Fruit fly (Drosophila melanogaster) whole organism, embryonic: ENCODE measurements around the gene D1.

Source experiments
- Bdp1 ChIP-seq: fragments of 200-800 bp; sonication (Bioruptor generic); optimal IDR thresholded peaks from 3 replicates; lab custom pipeline; 2016; ENCODE audit warnings: missing biosample characterization, missing genetic modification characterization
- CG10565 ChIP-seq: fragments of 200-800 bp; sonication (Bioruptor generic); optimal IDR thresholded peaks from 3 replicates; lab custom pipeline; 2016; ENCODE audit warnings: missing biosample characterization, mild to moderate bottlenecking, missing genetic modification characterization
- CG11398 ChIP-seq: fragments of 200-800 bp; sonication (Bioruptor generic); optimal IDR thresholded peaks from 2 replicates; lab custom pipeline; 2016; ENCODE audit warnings: missing biosample characterization, missing genetic modification characterization
- CG11695 ChIP-seq: fragments of 200-800 bp; sonication (Bioruptor generic); IDR thresholded peaks from 3 replicates; pipeline ENCODE4 v1.3.6; 2022; ENCODE audit warnings: missing biosample characterization, missing genetic modification characterization
- CG11696 ChIP-seq: fragments of 200-800 bp; sonication (Bioruptor generic); IDR thresholded peaks from 2 replicates; pipeline ENCODE4 v1.3.6; 2022; ENCODE audit warnings: missing biosample characterization, missing genetic modification characterization
- CG12071 ChIP-seq: fragments of 200-800 bp; sonication (Bioruptor generic); optimal IDR thresholded peaks from 3 replicates; lab custom pipeline; 2018; ENCODE audit warnings: missing biosample characterization, mild to moderate bottlenecking, missing genetic modification characterization
- CG12219 ChIP-seq: fragments of 200-800 bp; sonication (Bioruptor generic); optimal IDR thresholded peaks from 3 replicates; lab custom pipeline; 2018; ENCODE audit warnings: missing biosample characterization, mild to moderate bottlenecking, missing genetic modification characterization
- CG12299 ChIP-seq: fragments of 200-800 bp; sonication (Bioruptor generic); optimal IDR thresholded peaks from 2 replicates; lab custom pipeline; 2018; ENCODE audit warnings: missing biosample characterization, mild to moderate bottlenecking, missing genetic modification characterization
- CG14667 ChIP-seq: fragments of 200-800 bp; sonication (Bioruptor generic); IDR thresholded peaks from 2 replicates; pipeline ENCODE4 v1.3.6; 2022; ENCODE audit warnings: missing biosample characterization, missing genetic modification characterization
- CG15514 ChIP-seq: fragments of 200-800 bp; sonication (Bioruptor generic); optimal IDR thresholded peaks from 3 replicates; lab custom pipeline; 2017; ENCODE audit warnings: missing biosample characterization, missing genetic modification characterization, mild to moderate bottlenecking, moderate library complexity, missing genetic modification reagents
- CG15696 ChIP-seq: fragments of 200-800 bp; sonication (Bioruptor generic); optimal IDR thresholded peaks from 2 replicates; lab custom pipeline; 2019; ENCODE audit warnings: missing biosample characterization, mild to moderate bottlenecking, missing genetic modification characterization, moderate library complexity
- CG1602 ChIP-seq: fragments of 200-800 bp; sonication (Bioruptor generic); optimal IDR thresholded peaks from 3 replicates; lab custom pipeline; 2016; ENCODE audit warnings: missing biosample characterization, missing genetic modification characterization
- CG16815 ChIP-seq: fragments of 200-800 bp; sonication (Bioruptor generic); optimal IDR thresholded peaks from 3 replicates; lab custom pipeline; 2017; ENCODE audit warnings: missing biosample characterization, mild to moderate bottlenecking, missing genetic modification characterization
- CG17829 ChIP-seq: fragments of 200-800 bp; optimal IDR thresholded peaks from 2 replicates; lab custom pipeline; 2019; ENCODE audit warnings: missing biosample characterization, mild to moderate bottlenecking, missing genetic modification characterization, moderate library complexity
- CG2875 ChIP-seq: fragments of 200-800 bp; sonication (Bioruptor generic); optimal IDR thresholded peaks from 2 replicates; lab custom pipeline; 2017; ENCODE audit warnings: missing biosample characterization, mild to moderate bottlenecking, missing genetic modification characterization, missing genetic modification reagents
- CG31388 ChIP-seq: fragments of 200-800 bp; sonication (Bioruptor generic); optimal IDR thresholded peaks from 2 replicates; lab custom pipeline; 2016; ENCODE audit warnings: missing biosample characterization, missing genetic modification characterization
- CG42726 ChIP-seq: fragments of 200-800 bp; sonication (Bioruptor generic); IDR thresholded peaks from 2 replicates; pipeline ENCODE4 v1.3.6; 2022; ENCODE audit warnings: missing biosample characterization, missing genetic modification characterization; ENCODE audit not compliant: partially characterized antibody
- CG4707 ChIP-seq: fragments of 200-800 bp; sonication (Bioruptor generic); optimal IDR thresholded peaks from 2 replicates; lab custom pipeline; 2018; ENCODE audit warnings: missing biosample characterization, mild to moderate bottlenecking, missing genetic modification characterization, moderate library complexity
- CG4730 ChIP-seq: fragments of 200-800 bp; sonication (Bioruptor generic); IDR thresholded peaks from 2 replicates; pipeline ENCODE4 v1.3.6; 2022; ENCODE audit warnings: missing biosample characterization, missing genetic modification characterization
- CG5953 ChIP-seq: fragments of 200-800 bp; sonication (Bioruptor generic); IDR thresholded peaks from 2 replicates; pipeline ENCODE4 v1.3.6; 2022; ENCODE audit warnings: missing biosample characterization, missing genetic modification characterization
- CG7556 ChIP-seq: fragments of 200-800 bp; sonication (Bioruptor generic); optimal IDR thresholded peaks from 2 replicates; lab custom pipeline; 2017; ENCODE audit warnings: missing biosample characterization, mild to moderate bottlenecking, missing genetic modification characterization
- CG7987 ChIP-seq: fragments of 200-800 bp; sonication (Bioruptor generic); optimal IDR thresholded peaks from 2 replicates; lab custom pipeline; 2018; ENCODE audit warnings: missing biosample characterization, mild to moderate bottlenecking, missing genetic modification characterization, moderate library complexity
- CG8388 ChIP-seq: fragments of 200-800 bp; sonication (Bioruptor generic); optimal IDR thresholded peaks from 2 replicates; lab custom pipeline; 2019; ENCODE audit warnings: missing biosample characterization, mild to moderate bottlenecking, missing genetic modification characterization, moderate library complexity
- D19A ChIP-seq: fragments of 200-800 bp; optimal IDR thresholded peaks from 3 replicates; lab custom pipeline; 2019; ENCODE audit warnings: missing biosample characterization, mild to moderate bottlenecking, missing genetic modification characterization, moderate library complexity
- Dbx ChIP-seq: fragments of 200-800 bp; sonication (Bioruptor generic); IDR thresholded peaks from 3 replicates; pipeline ENCODE4 v1.3.6; 2022; ENCODE audit warnings: missing biosample characterization, missing genetic modification characterization
- Drgx ChIP-seq: fragments of 200-800 bp; sonication (Bioruptor generic); IDR thresholded peaks from 2 replicates; pipeline ENCODE4 v1.3.6; 2022; ENCODE audit warnings: missing biosample characterization, missing genetic modification characterization
- ERR ChIP-seq: fragments of 200-800 bp; sonication (Bioruptor generic); optimal IDR thresholded peaks from 2 replicates; lab custom pipeline; 2016; ENCODE audit warnings: missing biosample characterization, missing genetic modification characterization
- H2.0 ChIP-seq: fragments of 200-800 bp; sonication (Bioruptor generic); IDR thresholded peaks from 2 replicates; pipeline ENCODE4 v1.3.6; 2022; ENCODE audit warnings: missing biosample characterization, missing genetic modification characterization
- HLHmδ ChIP-seq: fragments of 200-800 bp; sonication (Bioruptor generic); optimal IDR thresholded peaks from 2 replicates; lab custom pipeline; 2018; ENCODE audit warnings: missing biosample characterization, mild to moderate bottlenecking, missing genetic modification characterization, moderate library complexity
- Hand ChIP-seq: fragments of 200-800 bp; sonication (Bioruptor generic); optimal IDR thresholded peaks from 2 replicates; lab custom pipeline; 2017; ENCODE audit warnings: mild to moderate bottlenecking, missing biosample characterization, missing genetic modification reagents, missing genetic modification characterization
- HmgD ChIP-seq: fragments of 200-800 bp; sonication (Bioruptor generic); optimal IDR thresholded peaks from 3 replicates; lab custom pipeline; 2016; ENCODE audit warnings: missing biosample characterization, missing genetic modification characterization
- HmgZ ChIP-seq: fragments of 200-800 bp; sonication (Bioruptor generic); optimal IDR thresholded peaks from 2 replicates; lab custom pipeline; 2018; ENCODE audit warnings: missing biosample characterization, mild to moderate bottlenecking, missing genetic modification characterization
- Med ChIP-seq: fragments of 200-800 bp; sonication (Bioruptor generic); peaks from one replicate; lab custom pipeline; 2016; ENCODE audit warnings: missing biosample characterization, missing genetic modification characterization, mild to moderate bottlenecking, inconsistent platforms, moderate library complexity
- PHDP ChIP-seq: fragments of 200-800 bp; sonication (Bioruptor generic); optimal IDR thresholded peaks from 3 replicates; lab custom pipeline; 2018; ENCODE audit warnings: missing biosample characterization, mild to moderate bottlenecking, missing genetic modification characterization, moderate library complexity
- Ptx1 ChIP-seq: fragments of 200-800 bp; sonication (Bioruptor generic); IDR thresholded peaks from 2 replicates; pipeline ENCODE4 v1.3.6; 2022; ENCODE audit warnings: missing biosample characterization, missing genetic modification characterization
- br ChIP-seq: fragments of >200 bp; optimal IDR thresholded peaks from 2 replicates; lab custom pipeline; 2017
- chm ChIP-seq: fragments of 200-800 bp; sonication (Bioruptor generic); IDR thresholded peaks from 2 replicates; pipeline ENCODE4 v1.3.6; 2022; ENCODE audit warnings: missing biosample characterization, missing genetic modification characterization
- corto ChIP-seq: fragments of 200-800 bp; sonication (Bioruptor generic); optimal IDR thresholded peaks from 2 replicates; lab custom pipeline; 2016; ENCODE audit warnings: missing biosample characterization, mild to moderate bottlenecking, missing genetic modification characterization, moderate library complexity
- kay ChIP-seq: fragments of 200-800 bp; sonication (Bioruptor generic); optimal IDR thresholded peaks from 2 replicates; lab custom pipeline; 2016; ENCODE audit warnings: missing biosample characterization, missing genetic modification characterization
- mirr ChIP-seq: fragments of 200-800 bp; sonication (Bioruptor generic); optimal IDR thresholded peaks from 3 replicates; lab custom pipeline; 2018; ENCODE audit warnings: missing biosample characterization, mild to moderate bottlenecking, missing genetic modification characterization
- nmo ChIP-seq: fragments of 200-800 bp; sonication (Bioruptor generic); optimal IDR thresholded peaks from 2 replicates; lab custom pipeline; 2018; ENCODE audit warnings: missing biosample characterization, mild to moderate bottlenecking, missing genetic modification characterization, moderate library complexity
- pan ChIP-seq, 4 experiments: fragments of >200 bp in 3 of 4; fragments of 200-800 bp in 1 of 4; sonication (Bioruptor generic) in 1 of 4; optimal IDR thresholded peaks in 3 of 4; IDR thresholded peaks in 1 of 4; 2 replicates each; pipeline versions ENCODE4 v1.3.6 to Lab custom; 2017 to 2022; ENCODE audit warnings: missing biosample characterization in 2 of 4, missing genetic modification characterization in 2 of 4, mixed read lengths in 1 of 4
- pfk ChIP-seq: fragments of 200-800 bp; sonication (Bioruptor generic); optimal IDR thresholded peaks from 2 replicates; lab custom pipeline; 2018; ENCODE audit warnings: missing biosample characterization, mild to moderate bottlenecking, missing genetic modification characterization, moderate library complexity
- phol ChIP-seq: fragments of 200-800 bp; sonication (Bioruptor generic); optimal IDR thresholded peaks from 3 replicates; lab custom pipeline; 2018; ENCODE audit warnings: missing biosample characterization, mild to moderate bottlenecking, missing genetic modification characterization, moderate library complexity
- pros ChIP-seq: fragments of 200-800 bp; sonication (Bioruptor generic); optimal IDR thresholded peaks from 3 replicates; lab custom pipeline; 2019; ENCODE audit warnings: missing biosample characterization, mild to moderate bottlenecking, missing genetic modification characterization, moderate library complexity
- pzg ChIP-seq: fragments of 200-800 bp; sonication (Bioruptor generic); optimal IDR thresholded peaks from 3 replicates; lab custom pipeline; 2018; ENCODE audit warnings: missing biosample characterization, mild to moderate bottlenecking, missing genetic modification characterization, moderate library complexity
- sc ChIP-seq, 3 experiments: fragments of >200 bp in 2 of 3; fragments of 200-800 bp in 1 of 3; sonication (Bioruptor generic) in 1 of 3; optimal IDR thresholded peaks; 2 replicates in 2 of 3; 3 replicates in 1 of 3; lab custom pipeline; 2017; ENCODE audit warnings: mild to moderate bottlenecking in 1 of 3, missing biosample characterization in 1 of 3, missing genetic modification characterization in 1 of 3, missing genetic modification reagents in 1 of 3
- slbo ChIP-seq: fragments of 200-800 bp; sonication (Bioruptor generic); IDR thresholded peaks from 2 replicates; pipeline ENCODE4 v1.3.6; 2022; ENCODE audit warnings: missing biosample characterization, missing genetic modification characterization
- sr ChIP-seq: fragments of 200-800 bp; sonication (Bioruptor generic); IDR thresholded peaks from 3 replicates; pipeline ENCODE4 v1.3.6; 2022; ENCODE audit warnings: missing biosample characterization, missing genetic modification characterization
- tin ChIP-seq: fragments of 200-800 bp; sonication (Bioruptor generic); optimal IDR thresholded peaks from 3 replicates; lab custom pipeline; 2016; ENCODE audit warnings: missing biosample characterization, missing genetic modification characterization

Gene D1

dm6 chr3R:9236883-9237267, 3.6 kb downstream of the D1 start (continued):
- TF ChIP-seq CG8388 (GFP tag; lab: Kevin White, UChicago) (no peak), Ptx1 (GFP tag; lab: Robert Waterston, UW) (no peak), CG11695 (GFP tag; lab: Robert Waterston, UW) (0 out of 3 replicates have a peak, but pooled peaks have one; percentile 8), Drgx (peak; percentile 50; the same call in 1 of the 2 replicates), CG42726 (GFP tag; lab: Robert Waterston, UW) (no peak), phol (no peak), CG2875 (GFP tag; lab: Kevin White, UChicago) (no peak), H2.0 (GFP tag; lab: Robert Waterston, UW) (no peak), pfk (GFP tag; lab: Kevin White, UChicago) (peak; percentile 34), pros (GFP tag; lab: Kevin White, UChicago) (no peak), CG17829 (tag; lab: Kevin White, UChicago) (no peak), CG1602 (GFP tag; lab: Kevin White, UChicago) (no peak), sc (optimal IDR thresholded peaks at IDR 0.05; lab: Kevin White, UChicago) (no peak), sc (GFP tag; optimal IDR thresholded peaks at IDR 0.05; lab: Kevin White, UChicago) (no peak), ERR (GFP tag; lab: Kevin White, UChicago) (no peak), CG11696 (GFP tag; lab: Robert Waterston, UW) (no peak), br (lab: Kevin White, UChicago) (no peak), pzg (GFP tag; lab: Kevin White, UChicago) (no peak), pan (optimal IDR thresholded peaks at IDR 0.05; lab: Kevin White, UChicago) (no peak), pan (GFP tag; optimal IDR thresholded peaks at IDR 0.05 in 1 of 2, IDR thresholded peaks at IDR 0.05 in 1 of 2) (no peak), tin (peak; percentile 2), CG14667 (GFP tag; lab: Robert Waterston, UW) (no peak), slbo (GFP tag; lab: Robert Waterston, UW) (no peak), CG15696 (tag; lab: Kevin White, UChicago) (no peak), chm (GFP tag; lab: Robert Waterston, UW) (peak; percentile 63), Med (peak; percentile 90), Hand (peak; percentile 33), PHDP (tag; lab: Kevin White, UChicago) (no peak), CG7556 (GFP tag; lab: Kevin White, UChicago) (no peak), mirr (GFP tag; lab: Kevin White, UChicago) (peak; percentile 34), Dbx (GFP tag; lab: Robert Waterston, UW) (peak; percentile 37; the same call in 1 of the 3 replicates), HLHmδ (GFP tag; lab: Kevin White, UChicago) (peak; percentile 23), CG12219 (GFP tag; lab: Kevin White, UChicago) (no peak), sr (GFP tag; lab: Robert Waterston, UW) (no peak), CG4707 (no peak), CG31388 (no peak), CG12071 (GFP tag; lab: Kevin White, UChicago) (peak; percentile 4), nmo (GFP tag; lab: Kevin White, UChicago) (no peak), D19A (tag; lab: Kevin White, UChicago) (peak; percentile 28), CG4730 (GFP tag; lab: Robert Waterston, UW) (no peak), CG16815 (GFP tag; lab: Kevin White, UChicago) (no peak), CG5953 (no peak), corto (GFP tag; lab: Kevin White, UChicago) (peak; percentile 70), kay (no peak), CG10565 (GFP tag; lab: Kevin White, UChicago) (no peak), Bdp1 (GFP tag; lab: Kevin White, UChicago) (peak; percentile 15), CG7987 (GFP tag; lab: Kevin White, UChicago) (peak; percentile 34), CG15514 (GFP tag; lab: Kevin White, UChicago) (peak; percentile 47), HmgZ (tag; lab: Kevin White, UChicago) (no peak), CG12299 (tag; lab: Kevin White, UChicago) (no peak), CG11398 (GFP tag; lab: Kevin White, UChicago) (no peak), HmgD (GFP tag; lab: Kevin White, UChicago) (no peak)
